Worm (Caenorhabditis elegans): ENCODE results near the gene lact-6.

DNA sequence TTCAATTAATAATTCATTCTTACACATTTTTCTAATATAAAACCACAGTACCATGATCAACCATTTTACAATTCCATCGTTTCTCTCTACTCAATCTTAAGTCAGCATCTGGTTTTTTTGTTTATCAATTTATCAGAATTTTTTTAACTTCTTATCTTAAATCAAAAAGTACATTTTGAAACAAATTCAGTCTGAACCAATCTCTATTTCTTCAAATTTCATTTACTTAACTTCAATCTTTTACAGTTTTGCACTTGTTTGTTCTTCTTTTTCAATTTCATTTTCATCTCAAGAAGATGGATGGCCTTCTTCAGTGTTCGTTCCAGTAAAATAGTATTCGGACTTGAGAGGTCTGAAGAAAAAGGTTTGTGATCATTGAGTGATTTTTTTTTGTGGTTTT lies 41.8 kb upstream of the lact-6 start, which contains the start of gene gba-3:
- TF ChIP-seq nhr-11 (tag; optimal IDR thresholded peaks at IDR 0.05) = no peak
- TF ChIP-seq npax-4 (tag; optimal IDR thresholded peaks at IDR 0.05) = no peak
- TF ChIP-seq T23F11.4 (GFP tag; optimal IDR thresholded peaks at IDR 0.05) = no peak
- no peak for TF ChIP-seq sox-2 (GFP tag; IDR thresholded peaks at IDR 0.05)
- TF ChIP-seq odd-2 (tag; optimal IDR thresholded peaks at IDR 0.05) = no peak
- TF ChIP-seq pag-3 (tag; optimal IDR thresholded peaks at IDR 0.05; ENCODE audit: borderline replicate concordance) = no peak
- no peak for TF ChIP-seq rnt-1 (tag; optimal IDR thresholded peaks at IDR 0.05)

All from whole organism, late embryonic.